Fruit fly (Drosophila melanogaster) whole organism, embryonic: ENCODE data around the gene CG33791.

Experiments
- Atf3 ChIP-seq: fragments of 200-800 bp; sonication (Bioruptor generic); optimal IDR thresholded peaks from 3 replicates; lab custom pipeline; 2016; ENCODE audit warnings: missing biosample characterization, missing genetic modification characterization
- CG10366 ChIP-seq: fragments of 200-800 bp; sonication (Bioruptor generic); IDR thresholded peaks from 2 replicates; pipeline ENCODE4 v1.3.6; 2022; ENCODE audit warnings: missing biosample characterization, missing genetic modification characterization
- CG10431 ChIP-seq: fragments of 200-800 bp; sonication (Bioruptor generic); optimal IDR thresholded peaks from 3 replicates; lab custom pipeline; 2018; ENCODE audit warnings: missing biosample characterization, mild to moderate bottlenecking, missing genetic modification characterization
- CG12942 ChIP-seq: fragments of 200-800 bp; sonication (Bioruptor generic); optimal IDR thresholded peaks from 3 replicates; lab custom pipeline; 2016; ENCODE audit warnings: missing biosample characterization, missing genetic modification characterization
- CG14441 ChIP-seq: fragments of 200-800 bp; sonication (Bioruptor generic); IDR thresholded peaks from 2 replicates; pipeline ENCODE4 v1.3.6; 2022; ENCODE audit warnings: missing biosample characterization, missing genetic modification characterization
- CG15073 ChIP-seq: fragments of 200-800 bp; sonication (Bioruptor generic); optimal IDR thresholded peaks from 2 replicates; lab custom pipeline; 2016; ENCODE audit warnings: missing biosample characterization, missing genetic modification characterization
- CG15514 ChIP-seq: fragments of 200-800 bp; sonication (Bioruptor generic); optimal IDR thresholded peaks from 3 replicates; lab custom pipeline; 2017; ENCODE audit warnings: missing biosample characterization, missing genetic modification characterization, mild to moderate bottlenecking, moderate library complexity, missing genetic modification reagents
- CG17385 ChIP-seq: fragments of 200-800 bp; sonication (Bioruptor generic); optimal IDR thresholded peaks from 3 replicates; lab custom pipeline; 2018; ENCODE audit warnings: missing biosample characterization, mild to moderate bottlenecking, missing genetic modification characterization
- CG17829 ChIP-seq: fragments of 200-800 bp; optimal IDR thresholded peaks from 2 replicates; lab custom pipeline; 2019; ENCODE audit warnings: missing biosample characterization, mild to moderate bottlenecking, missing genetic modification characterization, moderate library complexity
- CG30403 ChIP-seq: fragments of 200-800 bp; sonication (Bioruptor generic); optimal IDR thresholded peaks from 3 replicates; lab custom pipeline; 2016; ENCODE audit warnings: missing biosample characterization, missing genetic modification characterization
- CG34376 ChIP-seq: fragments of 200-800 bp; sonication (Bioruptor generic); optimal IDR thresholded peaks from 2 replicates; lab custom pipeline; 2018; ENCODE audit warnings: missing biosample characterization, mild to moderate bottlenecking, missing genetic modification characterization
- CG4424 ChIP-seq: fragments of 200-800 bp; sonication (Bioruptor generic); optimal IDR thresholded peaks from 3 replicates; lab custom pipeline; 2016; ENCODE audit warnings: missing biosample characterization, missing genetic modification characterization
- CG4707 ChIP-seq: fragments of 200-800 bp; sonication (Bioruptor generic); optimal IDR thresholded peaks from 2 replicates; lab custom pipeline; 2018; ENCODE audit warnings: missing biosample characterization, mild to moderate bottlenecking, missing genetic modification characterization, moderate library complexity
- CG6683 ChIP-seq: fragments of 200-800 bp; sonication (Bioruptor generic); optimal IDR thresholded peaks from 2 replicates; lab custom pipeline; 2017; ENCODE audit warnings: missing biosample characterization, mild to moderate bottlenecking, missing genetic modification characterization, missing genetic modification reagents
- CG7839 ChIP-seq: fragments of 200-800 bp; sonication (Bioruptor generic); optimal IDR thresholded peaks from 3 replicates; lab custom pipeline; 2018; ENCODE audit warnings: missing biosample characterization, mild to moderate bottlenecking, missing genetic modification characterization, moderate library complexity
- CG9437 ChIP-seq: fragments of 200-800 bp; sonication (Bioruptor generic); optimal IDR thresholded peaks from 2 replicates; lab custom pipeline; 2018; ENCODE audit warnings: missing biosample characterization, mild to moderate bottlenecking, missing genetic modification characterization
- CG9817 ChIP-seq: fragments of 200-800 bp; sonication (Bioruptor generic); optimal IDR thresholded peaks from 2 replicates; lab custom pipeline; 2018; ENCODE audit warnings: missing biosample characterization, mild to moderate bottlenecking, missing genetic modification characterization, moderate library complexity
- Doc3 ChIP-seq: fragments of 200-800 bp; sonication (Bioruptor generic); IDR thresholded peaks from 3 replicates; pipeline ENCODE4 v1.3.6; 2022; ENCODE audit warnings: missing biosample characterization, missing genetic modification characterization; ENCODE audit not compliant: partially characterized antibody
- ERR ChIP-seq: fragments of 200-800 bp; sonication (Bioruptor generic); optimal IDR thresholded peaks from 2 replicates; lab custom pipeline; 2016; ENCODE audit warnings: missing biosample characterization, missing genetic modification characterization
- Elba2 ChIP-seq: fragments of 200-800 bp; sonication (Bioruptor generic); optimal IDR thresholded peaks from 3 replicates; lab custom pipeline; 2016; ENCODE audit warnings: missing biosample characterization, missing genetic modification characterization
- Gug ChIP-seq: fragments of 200-800 bp; sonication (Bioruptor generic); IDR thresholded peaks from 4 replicates; pipeline ENCODE4 v1.3.6; 2022; ENCODE audit warnings: missing biosample characterization, missing genetic modification characterization
- Hr78 ChIP-seq, 2 experiments: fragments of 200-800 bp in 1 of 2; fragments of >200 bp in 1 of 2; sonication (Bioruptor generic) in 1 of 2; optimal IDR thresholded peaks; 2 replicates each; lab custom pipeline; 2017 to 2019; ENCODE audit warnings: missing biosample characterization in 2 of 2, missing genetic modification characterization in 2 of 2, mild to moderate bottlenecking in 1 of 2, moderate library complexity in 1 of 2
- Mad ChIP-seq: fragments of 200-800 bp; sonication (Bioruptor generic); optimal IDR thresholded peaks from 2 replicates; lab custom pipeline; 2016; ENCODE audit warnings: missing biosample characterization, missing genetic modification characterization
- Med ChIP-seq: fragments of 200-800 bp; sonication (Bioruptor generic); peaks from one replicate; lab custom pipeline; 2016; ENCODE audit warnings: missing biosample characterization, missing genetic modification characterization, mild to moderate bottlenecking, inconsistent platforms, moderate library complexity
- Myb ChIP-seq: fragments of 200-800 bp; sonication (Bioruptor generic); optimal IDR thresholded peaks from 2 replicates; lab custom pipeline; 2016; ENCODE audit warnings: missing biosample characterization, missing genetic modification characterization
- NC2α ChIP-seq: fragments of 200-800 bp; sonication (Bioruptor generic); optimal IDR thresholded peaks from 2 replicates; lab custom pipeline; 2016; ENCODE audit warnings: missing biosample characterization, missing genetic modification characterization
- Neu2 ChIP-seq: fragments of 200-800 bp; sonication (Bioruptor generic); optimal IDR thresholded peaks from 3 replicates; lab custom pipeline; 2016; ENCODE audit warnings: missing biosample characterization, missing genetic modification characterization, borderline replicate concordance
- Oli ChIP-seq: fragments of 200-800 bp; sonication (Bioruptor generic); optimal IDR thresholded peaks from 2 replicates; lab custom pipeline; 2018; ENCODE audit warnings: missing biosample characterization, mild to moderate bottlenecking, missing genetic modification characterization, moderate library complexity
- Ptx1 ChIP-seq: fragments of 200-800 bp; sonication (Bioruptor generic); IDR thresholded peaks from 2 replicates; pipeline ENCODE4 v1.3.6; 2022; ENCODE audit warnings: missing biosample characterization, missing genetic modification characterization
- Sry-β ChIP-seq: fragments of 200-800 bp; sonication (Bioruptor generic); optimal IDR thresholded peaks from 2 replicates; lab custom pipeline; 2018; ENCODE audit warnings: missing biosample characterization, mild to moderate bottlenecking, missing genetic modification characterization, moderate library complexity
- Taf1 ChIP-seq: fragments of 200-800 bp; sonication (Bioruptor generic); IDR thresholded peaks from 2 replicates; pipeline ENCODE4 v1.3.6; 2022; ENCODE audit warnings: missing biosample characterization, missing genetic modification characterization
- bbx ChIP-seq: fragments of 200-800 bp; sonication (Bioruptor generic); IDR thresholded peaks from 2 replicates; pipeline ENCODE4 v1.3.6; 2022; ENCODE audit warnings: missing biosample characterization, missing genetic modification characterization; ENCODE audit not compliant: partially characterized antibody
- ems ChIP-seq: fragments of 200-800 bp; sonication (Bioruptor generic); optimal IDR thresholded peaks from 3 replicates; lab custom pipeline; 2016; ENCODE audit warnings: missing biosample characterization, missing genetic modification characterization
- ewg ChIP-seq: fragments of 200-800 bp; sonication (Bioruptor generic); optimal IDR thresholded peaks from 3 replicates; lab custom pipeline; 2017; ENCODE audit warnings: mild to moderate bottlenecking, missing biosample characterization, missing genetic modification reagents, missing genetic modification characterization
- eyg ChIP-seq: fragments of 200-800 bp; sonication (Bioruptor generic); optimal IDR thresholded peaks from 3 replicates; lab custom pipeline; 2016; ENCODE audit warnings: missing biosample characterization, missing genetic modification characterization
- her ChIP-seq: fragments of 200-800 bp; sonication (Bioruptor generic); optimal IDR thresholded peaks from 2 replicates; lab custom pipeline; 2016; ENCODE audit warnings: missing biosample characterization, missing genetic modification characterization
- nau ChIP-seq: fragments of 200-800 bp; sonication (Bioruptor generic); optimal IDR thresholded peaks from 3 replicates; lab custom pipeline; 2017; ENCODE audit warnings: missing biosample characterization, mild to moderate bottlenecking, missing genetic modification characterization, missing genetic modification reagents
- pfk ChIP-seq: fragments of 200-800 bp; sonication (Bioruptor generic); optimal IDR thresholded peaks from 2 replicates; lab custom pipeline; 2018; ENCODE audit warnings: missing biosample characterization, mild to moderate bottlenecking, missing genetic modification characterization, moderate library complexity
- prd ChIP-seq, 3 experiments: fragments of >200 bp in 2 of 3; fragments of 200-800 bp in 1 of 3; sonication (Bioruptor generic) in 1 of 3; optimal IDR thresholded peaks in 2 of 3; IDR thresholded peaks in 1 of 3; 2 replicates in 2 of 3; 3 replicates in 1 of 3; pipeline versions ENCODE4 v1.3.6 to Lab custom; 2017 to 2022; ENCODE audit warnings: missing biosample characterization in 1 of 3, missing genetic modification characterization in 1 of 3
- ranshi ChIP-seq: fragments of 200-800 bp; sonication (Bioruptor generic); IDR thresholded peaks from 2 replicates; pipeline ENCODE4 v1.3.6; 2022; ENCODE audit warnings: missing biosample characterization, missing genetic modification characterization
- row ChIP-seq: fragments of 200-800 bp; sonication (Bioruptor generic); IDR thresholded peaks from 3 replicates; pipeline ENCODE4 v1.3.6; 2022; ENCODE audit warnings: missing biosample characterization, missing genetic modification characterization
- run ChIP-seq: fragments of 200-800 bp; sonication (Bioruptor generic); optimal IDR thresholded peaks from 3 replicates; lab custom pipeline; 2018; ENCODE audit warnings: missing biosample characterization, mild to moderate bottlenecking, missing genetic modification characterization
- salm ChIP-seq: fragments of 200-800 bp; sonication (Bioruptor generic); optimal IDR thresholded peaks from 2 replicates; lab custom pipeline; 2018; ENCODE audit warnings: missing biosample characterization, mild to moderate bottlenecking, missing genetic modification characterization
- sd ChIP-seq: fragments of 200-800 bp; sonication (Bioruptor generic); optimal IDR thresholded peaks from 3 replicates; lab custom pipeline; 2018; ENCODE audit warnings: missing biosample characterization, mild to moderate bottlenecking, missing genetic modification characterization, moderate library complexity
- sens-2 ChIP-seq: fragments of 200-800 bp; sonication (Bioruptor generic); IDR thresholded peaks from 2 replicates; pipeline ENCODE4 v1.3.6; 2022; ENCODE audit warnings: missing biosample characterization, missing genetic modification characterization
- seq ChIP-seq: fragments of 200-800 bp; sonication (Bioruptor generic); IDR thresholded peaks from 2 replicates; pipeline ENCODE4 v1.3.6; 2022; ENCODE audit warnings: missing biosample characterization, missing genetic modification characterization
- slbo ChIP-seq: fragments of 200-800 bp; sonication (Bioruptor generic); IDR thresholded peaks from 2 replicates; pipeline ENCODE4 v1.3.6; 2022; ENCODE audit warnings: missing biosample characterization, missing genetic modification characterization
- sug ChIP-seq: fragments of 200-800 bp; optimal IDR thresholded peaks from 2 replicates; lab custom pipeline; 2019; ENCODE audit warnings: missing biosample characterization, mild to moderate bottlenecking, missing genetic modification characterization, moderate library complexity
- tx ChIP-seq: fragments of 200-800 bp; sonication (Bioruptor generic); optimal IDR thresholded peaks from 2 replicates; lab custom pipeline; 2016; ENCODE audit warnings: missing biosample characterization, missing genetic modification characterization

The CG33791 gene

dm6 chr3L:1639185-1639812 is 36.5 kb downstream of the CG33791 start, which contains the start of the genes Mettl2 and Bgb (continued):
- TF ChIP-seq bbx (GFP tag; lab: Robert Waterston, UW) (peak; percentile 41; the same call in 1 of the 2 replicates), sug (peak; percentile 76), CG15073 (GFP tag; lab: Kevin White, UChicago) (no peak), her (GFP tag; lab: Kevin White, UChicago) (peak; percentile 46), sens-2 (GFP tag; lab: Robert Waterston, UW) (no peak), Sry-β (peak; percentile 30), CG7839 (tag; lab: Kevin White, UChicago) (peak; percentile 84), seq (GFP tag; lab: Robert Waterston, UW) (peak; percentile 44; the same call in 1 of the 2 replicates), prd (optimal IDR thresholded peaks at IDR 0.05; lab: Kevin White, UChicago) (no peak), prd (GFP tag; IDR thresholded peaks at IDR 0.05; lab: Robert Waterston, UW) (peak; percentile 91), Ptx1 (GFP tag; lab: Robert Waterston, UW) (peak; percentile 89), salm (tag; lab: Kevin White, UChicago) (no peak), run (tag; lab: Kevin White, UChicago) (peak; percentile 81), nau (no peak), ERR (GFP tag; lab: Kevin White, UChicago) (peak; percentile 28), CG30403 (peak; percentile 92), Taf1 (GFP tag; lab: Robert Waterston, UW) (peak; percentile 73), CG17385 (GFP tag; lab: Kevin White, UChicago) (no peak), Med (peak; percentile 94), Doc3 (GFP tag; lab: Robert Waterston, UW) (peak; percentile 86), CG9437 (GFP tag; lab: Kevin White, UChicago) (peak; percentile 61), Atf3 (GFP tag; lab: Kevin White, UChicago) (peak; percentile 71), CG4424 (GFP tag; lab: Kevin White, UChicago) (peak; percentile 84), pfk (GFP tag; lab: Kevin White, UChicago) (no peak), CG17829 (peak; percentile 77), CG4707 (GFP tag; lab: Kevin White, UChicago) (no peak), Mad (peak; percentile 69), CG10431 (GFP tag; lab: Kevin White, UChicago) (no peak), Myb (GFP tag; lab: Kevin White, UChicago) (peak; percentile 80), sd (tag; lab: Kevin White, UChicago) (no peak), Neu2 (GFP tag; lab: Kevin White, UChicago) (peak; percentile 43), tx (GFP tag; lab: Kevin White, UChicago) (peak; percentile 76), CG15514 (GFP tag; lab: Kevin White, UChicago) (peak; percentile 83), ewg (peak; percentile 29), ems (GFP tag; lab: Kevin White, UChicago) (peak; percentile 82), NC2α (GFP tag; lab: Kevin White, UChicago) (peak; percentile 23), CG14441 (peak; percentile 81), slbo (GFP tag; lab: Robert Waterston, UW) (peak; percentile 89), ranshi (peak; percentile 85; the same call in 1 of the 2 replicates), CG12942 (GFP tag; lab: Kevin White, UChicago) (peak; percentile 61), Gug (GFP tag; lab: Robert Waterston, UW) (peak; percentile 93), CG9817 (tag; lab: Kevin White, UChicago) (peak; percentile 87), CG10366 (GFP tag; lab: Robert Waterston, UW) (peak; percentile 69), CG6683 (GFP tag; lab: Kevin White, UChicago) (peak; percentile 26), eyg (GFP tag; lab: Kevin White, UChicago) (peak; percentile 73), CG34376 (GFP tag; lab: Kevin White, UChicago) (peak; percentile 48), Oli (tag; lab: Kevin White, UChicago) (peak; percentile 66), row (GFP tag; lab: Robert Waterston, UW) (peak; percentile 95), Elba2 (peak; percentile 23), Hr78 (GFP tag; optimal IDR thresholded peaks at IDR 0.05; lab: Kevin White, UChicago) (no peak)
